Fruit fly (Drosophila melanogaster) whole organism, embryonic: ENCODE results near the gene Charon.

Experiments used
- B-H2 ChIP-seq: fragments of 200-800 bp; sonication (Bioruptor generic); optimal IDR thresholded peaks from 2 replicates; lab custom pipeline; 2018; ENCODE audit warnings: missing biosample characterization, mild to moderate bottlenecking, missing genetic modification characterization
- Bdp1 ChIP-seq: fragments of 200-800 bp; sonication (Bioruptor generic); optimal IDR thresholded peaks from 3 replicates; lab custom pipeline; 2016; ENCODE audit warnings: missing biosample characterization, missing genetic modification characterization
- BtbVII ChIP-seq: fragments of 200-800 bp; sonication (Bioruptor generic); optimal IDR thresholded peaks from 3 replicates; lab custom pipeline; 2017; ENCODE audit warnings: missing biosample characterization, mild to moderate bottlenecking, missing genetic modification characterization
- CG11085 ChIP-seq: fragments of 200-800 bp; sonication (Bioruptor generic); IDR thresholded peaks from 2 replicates; pipeline ENCODE4 v1.3.6; 2022; ENCODE audit warnings: missing biosample characterization, missing genetic modification characterization
- CG1529 ChIP-seq: fragments of 200-800 bp; sonication (Bioruptor generic); optimal IDR thresholded peaks from 3 replicates; lab custom pipeline; 2018; ENCODE audit warnings: missing biosample characterization, missing genetic modification characterization
- CG15601 ChIP-seq: fragments of 200-800 bp; sonication (Bioruptor generic); optimal IDR thresholded peaks from 3 replicates; lab custom pipeline; 2019; ENCODE audit warnings: missing biosample characterization, mild to moderate bottlenecking, missing genetic modification characterization, moderate library complexity
- CG15696 ChIP-seq: fragments of 200-800 bp; sonication (Bioruptor generic); optimal IDR thresholded peaks from 2 replicates; lab custom pipeline; 2019; ENCODE audit warnings: missing biosample characterization, mild to moderate bottlenecking, missing genetic modification characterization, moderate library complexity
- CG1647 ChIP-seq: fragments of 200-800 bp; sonication (Bioruptor generic); optimal IDR thresholded peaks from 3 replicates; lab custom pipeline; 2016; ENCODE audit warnings: missing biosample characterization, missing genetic modification characterization
- CG17328 ChIP-seq: fragments of 200-800 bp; sonication (Bioruptor generic); IDR thresholded peaks from 2 replicates; pipeline ENCODE4 v1.3.6; 2022; ENCODE audit warnings: missing biosample characterization, missing genetic modification characterization
- CG17612 ChIP-seq: fragments of 200-800 bp; sonication (Bioruptor generic); IDR thresholded peaks from 2 replicates; pipeline ENCODE4 v1.3.6; 2022; ENCODE audit warnings: missing biosample characterization, missing genetic modification characterization
- CG17829 ChIP-seq: fragments of 200-800 bp; optimal IDR thresholded peaks from 2 replicates; lab custom pipeline; 2019; ENCODE audit warnings: missing biosample characterization, mild to moderate bottlenecking, missing genetic modification characterization, moderate library complexity
- CG2116 ChIP-seq: fragments of 200-800 bp; sonication (Bioruptor generic); optimal IDR thresholded peaks from 3 replicates; lab custom pipeline; 2018; ENCODE audit warnings: missing biosample characterization, mild to moderate bottlenecking, missing genetic modification characterization
- CG4820 ChIP-seq: fragments of 200-800 bp; sonication (Bioruptor generic); optimal IDR thresholded peaks from 3 replicates; lab custom pipeline; 2016; ENCODE audit warnings: missing biosample characterization, missing genetic modification characterization
- CG6254 ChIP-seq: fragments of 200-800 bp; sonication (Bioruptor generic); optimal IDR thresholded peaks from 3 replicates; lab custom pipeline; 2017; ENCODE audit warnings: mild to moderate bottlenecking, missing biosample characterization, missing genetic modification reagents, missing genetic modification characterization
- CG7357 ChIP-seq: fragments of 200-800 bp; sonication (Bioruptor generic); IDR thresholded peaks from 3 replicates; pipeline ENCODE4 v1.3.6; 2022; ENCODE audit warnings: missing biosample characterization, missing genetic modification characterization
- CG7372 ChIP-seq: fragments of 200-800 bp; sonication (Bioruptor generic); IDR thresholded peaks from 2 replicates; pipeline ENCODE4 v1.3.6; 2022; ENCODE audit warnings: missing biosample characterization, missing genetic modification characterization
- CG7786 ChIP-seq: fragments of 200-800 bp; sonication (Bioruptor generic); optimal IDR thresholded peaks from 2 replicates; lab custom pipeline; 2016; ENCODE audit warnings: missing biosample characterization, missing genetic modification characterization
- CG8089 ChIP-seq: fragments of 200-800 bp; sonication (Bioruptor generic); optimal IDR thresholded peaks from 3 replicates; lab custom pipeline; 2016; ENCODE audit warnings: missing biosample characterization, missing genetic modification characterization
- CG8765 ChIP-seq: fragments of 200-800 bp; sonication (Bioruptor generic); IDR thresholded peaks from 2 replicates; pipeline ENCODE4 v1.3.6; 2022; ENCODE audit warnings: missing biosample characterization, missing genetic modification characterization
- CkIIα-i1 ChIP-seq: fragments of 200-800 bp; sonication (Bioruptor generic); IDR thresholded peaks from 2 replicates; pipeline ENCODE4 v1.3.6; 2022; ENCODE audit warnings: missing biosample characterization, missing genetic modification characterization
- CoRest ChIP-seq: fragments of 200-800 bp; sonication (Bioruptor generic); optimal IDR thresholded peaks from 3 replicates; lab custom pipeline; 2018; ENCODE audit warnings: missing biosample characterization, mild to moderate bottlenecking, missing genetic modification characterization, moderate library complexity
- Dbx ChIP-seq: fragments of 200-800 bp; sonication (Bioruptor generic); IDR thresholded peaks from 3 replicates; pipeline ENCODE4 v1.3.6; 2022; ENCODE audit warnings: missing biosample characterization, missing genetic modification characterization
- Deaf1 ChIP-seq: fragments of 200-800 bp; optimal IDR thresholded peaks from 3 replicates; lab custom pipeline; 2019; ENCODE audit warnings: missing biosample characterization, mild to moderate bottlenecking, missing genetic modification characterization, moderate library complexity
- Dek ChIP-seq: fragments of 200-800 bp; sonication (Bioruptor generic); optimal IDR thresholded peaks from 3 replicates; lab custom pipeline; 2019; ENCODE audit warnings: missing biosample characterization, mild to moderate bottlenecking, missing genetic modification characterization, moderate library complexity
- Dref ChIP-seq: fragments of 200-800 bp; sonication (Bioruptor generic); IDR thresholded peaks from 2 replicates; pipeline ENCODE4 v1.3.6; 2022; ENCODE audit warnings: missing biosample characterization, missing genetic modification characterization
- Fer3 ChIP-seq: fragments of 200-800 bp; sonication (Bioruptor generic); optimal IDR thresholded peaks from 2 replicates; lab custom pipeline; 2018; ENCODE audit warnings: missing biosample characterization, mild to moderate bottlenecking, missing genetic modification characterization, moderate library complexity
- H2.0 ChIP-seq: fragments of 200-800 bp; sonication (Bioruptor generic); IDR thresholded peaks from 2 replicates; pipeline ENCODE4 v1.3.6; 2022; ENCODE audit warnings: missing biosample characterization, missing genetic modification characterization
- HLH3B ChIP-seq: fragments of 200-800 bp; sonication (Bioruptor generic); IDR thresholded peaks from 2 replicates; pipeline ENCODE4 v1.3.6; 2022; ENCODE audit warnings: missing biosample characterization, missing genetic modification characterization
- HmgZ ChIP-seq: fragments of 200-800 bp; sonication (Bioruptor generic); optimal IDR thresholded peaks from 2 replicates; lab custom pipeline; 2018; ENCODE audit warnings: missing biosample characterization, mild to moderate bottlenecking, missing genetic modification characterization
- Ptx1 ChIP-seq: fragments of 200-800 bp; sonication (Bioruptor generic); IDR thresholded peaks from 2 replicates; pipeline ENCODE4 v1.3.6; 2022; ENCODE audit warnings: missing biosample characterization, missing genetic modification characterization
- Ssrp ChIP-seq: fragments of 200-800 bp; sonication (Bioruptor generic); optimal IDR thresholded peaks from 2 replicates; lab custom pipeline; 2018; ENCODE audit warnings: missing biosample characterization, mild to moderate bottlenecking, missing genetic modification characterization, moderate library complexity
- Usf ChIP-seq: fragments of 200-800 bp; sonication (Bioruptor generic); optimal IDR thresholded peaks from 2 replicates; lab custom pipeline; 2017; ENCODE audit warnings: missing genotype, missing biosample characterization, missing genetic modification characterization
- Xrp1 ChIP-seq: fragments of 200-800 bp; sonication (Bioruptor generic); IDR thresholded peaks from 2 replicates; pipeline ENCODE4 v1.3.6; 2022; ENCODE audit warnings: missing biosample characterization, missing genetic modification characterization
- ase ChIP-seq: fragments of 200-800 bp; sonication (Bioruptor generic); IDR thresholded peaks from 3 replicates; pipeline ENCODE4 v1.3.6; 2022; ENCODE audit warnings: missing biosample characterization, missing genetic modification characterization
- bab2 ChIP-seq: fragments of 200-800 bp; sonication (Bioruptor generic); optimal IDR thresholded peaks from 2 replicates; lab custom pipeline; 2016; ENCODE audit warnings: missing biosample characterization, missing genetic modification characterization
- cas ChIP-seq: fragments of 200-800 bp; sonication (Bioruptor generic); IDR thresholded peaks from 2 replicates; pipeline ENCODE4 v1.3.6; 2022; ENCODE audit warnings: missing biosample characterization, missing genetic modification characterization
- cwo ChIP-seq: fragments of 200-800 bp; sonication (Bioruptor generic); optimal IDR thresholded peaks from 3 replicates; lab custom pipeline; 2017; ENCODE audit warnings: missing biosample characterization, missing genetic modification characterization, mild to moderate bottlenecking, moderate library complexity, missing genetic modification reagents
- eyg ChIP-seq: fragments of 200-800 bp; sonication (Bioruptor generic); optimal IDR thresholded peaks from 3 replicates; lab custom pipeline; 2016; ENCODE audit warnings: missing biosample characterization, missing genetic modification characterization
- fd3F ChIP-seq: fragments of 200-800 bp; sonication (Bioruptor generic); optimal IDR thresholded peaks from 2 replicates; lab custom pipeline; 2018; ENCODE audit warnings: missing biosample characterization, mild to moderate bottlenecking, missing genetic modification characterization, moderate library complexity
- grau ChIP-seq: fragments of 200-800 bp; optimal IDR thresholded peaks from 3 replicates; lab custom pipeline; 2019; ENCODE audit warnings: missing biosample characterization, mild to moderate bottlenecking, missing genetic modification characterization, moderate library complexity
- grn ChIP-seq: fragments of 200-800 bp; sonication (Bioruptor generic); optimal IDR thresholded peaks from 3 replicates; lab custom pipeline; 2017; ENCODE audit warnings: missing biosample characterization, missing genetic modification characterization
- gro ChIP-seq: fragments of 200-800 bp; sonication (Bioruptor generic); optimal IDR thresholded peaks from 2 replicates; lab custom pipeline; 2016; ENCODE audit warnings: missing biosample characterization, missing genetic modification characterization
- gsb ChIP-seq: fragments of 200-800 bp; sonication (Bioruptor generic); IDR thresholded peaks from 2 replicates; pipeline ENCODE4 v1.3.6; 2022; ENCODE audit warnings: missing biosample characterization, missing genetic modification characterization
- hb ChIP-seq: fragments of 200-800 bp; sonication (Bioruptor generic); IDR thresholded peaks from 3 replicates; pipeline ENCODE4 v1.3.6; 2022; ENCODE audit warnings: missing biosample characterization, missing genetic modification characterization; ENCODE audit not compliant: partially characterized antibody
- hth ChIP-seq: fragments of >200 bp; optimal IDR thresholded peaks from 2 replicates; lab custom pipeline; 2017; ENCODE audit warnings: inconsistent platforms
- kah ChIP-seq: fragments of 200-800 bp; sonication (Bioruptor generic); optimal IDR thresholded peaks from 2 replicates; lab custom pipeline; 2018; ENCODE audit warnings: missing biosample characterization, mild to moderate bottlenecking, missing genetic modification characterization
- kni ChIP-seq: fragments of 200-800 bp; sonication (Bioruptor generic); optimal IDR thresholded peaks from 3 replicates; lab custom pipeline; 2017; ENCODE audit warnings: mild to moderate bottlenecking, missing biosample characterization, missing genetic modification reagents, missing genetic modification characterization
- mam ChIP-seq: fragments of 200-800 bp; sonication (Bioruptor generic); optimal IDR thresholded peaks from 3 replicates; lab custom pipeline; 2016; ENCODE audit warnings: missing biosample characterization, missing genetic modification characterization
- phol ChIP-seq: fragments of 200-800 bp; sonication (Bioruptor generic); optimal IDR thresholded peaks from 3 replicates; lab custom pipeline; 2018; ENCODE audit warnings: missing biosample characterization, mild to moderate bottlenecking, missing genetic modification characterization, moderate library complexity
- tap ChIP-seq: fragments of 200-800 bp; optimal IDR thresholded peaks from 3 replicates; lab custom pipeline; 2019; ENCODE audit warnings: missing biosample characterization, mild to moderate bottlenecking, missing genetic modification characterization, moderate library complexity
- ttk ChIP-seq: fragments of 200-800 bp; sonication (Bioruptor generic); IDR thresholded peaks from 2 replicates; pipeline ENCODE4 v2.1.2; 2022; ENCODE audit warnings: missing biosample characterization, missing genetic modification characterization
- tup ChIP-seq: fragments of 200-800 bp; sonication (Bioruptor generic); optimal IDR thresholded peaks from 2 replicates; lab custom pipeline; 2016; ENCODE audit warnings: missing biosample characterization, mild to moderate bottlenecking, missing genetic modification characterization, moderate library complexity
- zen2 ChIP-seq: fragments of 200-800 bp; sonication (Bioruptor generic); IDR thresholded peaks from 3 replicates; pipeline ENCODE4 v1.3.6; 2022; ENCODE audit warnings: missing biosample characterization, missing genetic modification characterization; ENCODE audit not compliant: partially characterized antibody

Charon gene

DNA sequence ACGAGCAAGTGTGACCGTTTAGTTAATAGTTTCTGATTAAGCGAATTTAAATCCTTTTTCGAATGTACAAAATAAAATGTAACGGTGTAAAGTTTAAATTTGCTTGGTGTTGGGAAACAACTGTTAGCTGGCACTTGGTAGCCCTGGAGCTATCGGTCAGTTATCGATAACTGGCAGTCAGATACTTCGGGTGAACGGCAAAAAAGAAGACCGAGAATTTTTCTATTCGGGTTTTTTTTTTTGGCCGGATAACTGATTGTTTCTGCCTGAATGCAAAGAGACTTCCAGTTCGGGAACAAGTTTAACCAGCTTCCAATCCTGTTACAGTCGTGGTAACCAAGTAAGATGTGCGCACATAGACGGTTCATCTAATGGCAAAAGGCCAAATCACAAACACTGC lies 4.9 kb upstream of the Charon start, which contains the start of gene CG4896:
CG4896 (plus strand) TSS at position 169 of the 400 bp plus-strand sequence.
- TF ChIP-seq Deaf1 (tag; lab: Kevin White, UChicago) (peak; percentile 75), cwo (GFP tag; lab: Kevin White, UChicago) (no peak), CG15696 (tag; lab: Kevin White, UChicago) (no peak), gro (peak; percentile 21), ttk (GFP tag; lab: Robert Waterston, UW) (no peak), Dek (tag; lab: Kevin White, UChicago) (no peak), CG17612 (GFP tag; lab: Robert Waterston, UW) (no peak), hth (lab: Kevin White, UChicago) (no peak), phol (tag; lab: Kevin White, UChicago) (peak; percentile 17), HLH3B (GFP tag; lab: Robert Waterston, UW) (no peak), zen2 (GFP tag; lab: Robert Waterston, UW) (peak; percentile 29; the same call in 1 of the 3 replicates), CG17829 (tag; lab: Kevin White, UChicago) (no peak), Xrp1 (peak; percentile 27; the same call in 1 of the 2 replicates), CG7372 (GFP tag; lab: Robert Waterston, UW) (no peak), CG8765 (GFP tag; lab: Robert Waterston, UW) (no peak), CG2116 (GFP tag; lab: Kevin White, UChicago) (peak; percentile 57), CG4820 (GFP tag; lab: Kevin White, UChicago) (no peak), CG7357 (GFP tag; lab: Robert Waterston, UW) (no peak), eyg (GFP tag; lab: Kevin White, UChicago) (no peak), CG11085 (GFP tag; lab: Robert Waterston, UW) (no peak), Usf (no peak), ase (GFP tag; lab: Robert Waterston, UW) (no peak), CG7786 (GFP tag; lab: Kevin White, UChicago) (peak; percentile 4), gsb (GFP tag; lab: Robert Waterston, UW) (no peak), Ssrp (tag; lab: Kevin White, UChicago) (no peak), grn (GFP tag; lab: Kevin White, UChicago) (no peak), cas (no peak), fd3F (GFP tag; lab: Kevin White, UChicago) (no peak), grau (tag; lab: Kevin White, UChicago) (no peak), Ptx1 (GFP tag; lab: Robert Waterston, UW) (no peak), BtbVII (no peak), CG1647 (no peak), H2.0 (GFP tag; lab: Robert Waterston, UW) (no peak), hb (GFP tag; lab: Robert Waterston, UW) (peak; percentile 66; the same call in 2 of the 3 replicates), CoRest (tag; lab: Kevin White, UChicago) (peak; percentile 29), CG15601 (tag; lab: Kevin White, UChicago) (no peak), Bdp1 (no peak), Dref (GFP tag; lab: Robert Waterston, UW) (peak; percentile 94), Fer3 (tag; lab: Kevin White, UChicago) (no peak), CG1529 (GFP tag; lab: Kevin White, UChicago) (no peak), CG8089 (GFP tag; lab: Kevin White, UChicago) (no peak), CkIIα-i1 (GFP tag; lab: Robert Waterston, UW) (no peak), mam (GFP tag; lab: Kevin White, UChicago) (no peak), tap (tag; lab: Kevin White, UChicago) (no peak), CG6254 (GFP tag; lab: Kevin White, UChicago) (no peak), HmgZ (tag; lab: Kevin White, UChicago) (peak; percentile 37), CG17328 (GFP tag; lab: Robert Waterston, UW) (no peak), bab2 (GFP tag; lab: Kevin White, UChicago) (no peak), tup (no peak), B-H2 (GFP tag; lab: Kevin White, UChicago) (no peak), kni (GFP tag; lab: Kevin White, UChicago) (no peak), Dbx (GFP tag; lab: Robert Waterston, UW) (0 out of 3 replicates have a peak, but pooled peaks have one; percentile 28), kah (GFP tag; lab: Kevin White, UChicago) (no peak)
